Worm (Caenorhabditis elegans) whole organism, young adult: ENCODE results near the gene ZK287.1.
A peak's percentile ranks its signal among the peaks of the same experiment; 100 is the strongest.

Source experiments
- B0019.2 ChIP-seq: fragments of 200-800 bp; sonication (Bioruptor generic); conservative IDR thresholded peaks from 2 replicates; pipeline ENCODE4 v1.3.6; 2022; ENCODE audit warnings: missing genetic modification reagents, missing genetic modification characterization, missing compliant biosample characterization
- B0261.1 ChIP-seq: sonication (generic microtip); optimal IDR thresholded peaks from 2 replicates; lab custom pipeline; 2016; ENCODE audit warnings: mild to moderate bottlenecking, missing genetic modification characterization, moderate library complexity, missing compliant biosample characterization
- C06A6.2 ChIP-seq: fragments of 200-800 bp; sonication (Bioruptor generic); conservative IDR thresholded peaks from 2 replicates; pipeline ENCODE4 v1.3.6; 2022; ENCODE audit warnings: missing genetic modification characterization, missing compliant biosample characterization
- F39B2.1 ChIP-seq: fragments of 200-800 bp; sonication (Bioruptor generic); IDR thresholded peaks from 2 replicates; pipeline ENCODE4 v1.3.6; 2022; ENCODE audit warnings: missing genetic modification reagents, missing genetic modification characterization, missing compliant biosample characterization
- F49E8.2 ChIP-seq: sonication (generic microtip); optimal IDR thresholded peaks from 3 replicates; lab custom pipeline; 2017; ENCODE audit warnings: missing genetic modification characterization, mild to moderate bottlenecking, missing compliant biosample characterization, antibody characterized with exemption, moderate library complexity; ENCODE audit not compliant: insufficient read depth
- K12H6.12 ChIP-seq: fragments of 200-800 bp; sonication (Bioruptor generic); optimal IDR thresholded peaks from 2 replicates; lab custom pipeline; 2018; ENCODE audit warnings: mild to moderate bottlenecking, missing genetic modification characterization, missing compliant biosample characterization
- T07F8.4 ChIP-seq: sonication (generic microtip); optimal IDR thresholded peaks from 2 replicates; lab custom pipeline; 2016; ENCODE audit warnings: mild to moderate bottlenecking, missing genetic modification characterization, moderate library complexity, missing compliant biosample characterization
- Y53G8AR.9 ChIP-seq: fragments of 200-800 bp; sonication (Bioruptor generic); conservative IDR thresholded peaks from 2 replicates; pipeline ENCODE4 v1.3.6; 2022; ENCODE audit warnings: missing genetic modification reagents, missing genetic modification characterization, missing compliant biosample characterization
- aptf-2 ChIP-seq: fragments of 200-800 bp; sonication (Bioruptor generic); conservative IDR thresholded peaks from 2 replicates; pipeline ENCODE4 v1.3.6; 2022; ENCODE audit warnings: missing genetic modification reagents, missing genetic modification characterization, missing compliant biosample characterization
- attf-3 ChIP-seq: fragments of 200-800 bp; sonication (Bioruptor generic); conservative IDR thresholded peaks from 2 replicates; pipeline ENCODE4 v1.3.6; 2022; ENCODE audit warnings: missing genetic modification reagents, missing genetic modification characterization, missing compliant biosample characterization
- cebp-1 ChIP-seq, 2 experiments: fragments of 200-800 bp in 1 of 2; sonication (Bioruptor generic) in 1 of 2; sonication (generic microtip) in 1 of 2; IDR thresholded peaks in 1 of 2; optimal IDR thresholded peaks in 1 of 2; 2 replicates each; pipeline versions ENCODE4 v1.3.6 to Lab custom; 2017 to 2022; ENCODE audit warnings: missing compliant biosample characterization in 2 of 2, missing genetic modification characterization in 2 of 2, mild to moderate bottlenecking in 1 of 2, missing genetic modification reagents in 1 of 2, moderate library complexity in 1 of 2
- ceh-27 ChIP-seq: fragments of 200-800 bp; sonication (Bioruptor generic); optimal IDR thresholded peaks from 2 replicates; lab custom pipeline; 2018; ENCODE audit warnings: mild to moderate bottlenecking, missing genetic modification characterization, moderate library complexity, missing compliant biosample characterization
- ceh-40 ChIP-seq: fragments of 200-800 bp; sonication (Bioruptor generic); IDR thresholded peaks from 2 replicates; pipeline ENCODE4 v1.3.6; 2022; ENCODE audit warnings: missing genetic modification characterization, missing compliant biosample characterization
- dox-1 ChIP-seq: fragments of 200-800 bp; sonication (Bioruptor generic); IDR thresholded peaks from 2 replicates; pipeline ENCODE4 v1.3.6; 2022; ENCODE audit warnings: missing genetic modification reagents, missing genetic modification characterization, missing compliant biosample characterization
- egrh-3 ChIP-seq: fragments of 200-800 bp; sonication (Bioruptor generic); IDR thresholded peaks from 2 replicates; pipeline ENCODE4 v1.3.6; 2022; ENCODE audit warnings: missing genetic modification reagents, missing genetic modification characterization, missing compliant biosample characterization
- ekl-4 ChIP-seq: fragments of 200-800 bp; sonication (Bioruptor generic); IDR thresholded peaks from 2 replicates; pipeline ENCODE4 v1.3.6; 2022; ENCODE audit warnings: missing genetic modification reagents, missing genetic modification characterization, missing compliant biosample characterization
- gei-17 ChIP-seq: fragments of 200-800 bp; sonication (Bioruptor generic); optimal IDR thresholded peaks from 2 replicates; lab custom pipeline; 2018; ENCODE audit warnings: mild to moderate bottlenecking, missing genetic modification characterization, missing compliant biosample characterization
- hlh-12 ChIP-seq: sonication (generic microtip); optimal IDR thresholded peaks from 2 replicates; lab custom pipeline; 2016; ENCODE audit warnings: missing genetic modification characterization, missing compliant biosample characterization
- hmg-1.2 ChIP-seq: fragments of 200-800 bp; sonication (Bioruptor generic); IDR thresholded peaks from 2 replicates; pipeline ENCODE4 v1.3.6; 2022; ENCODE audit warnings: missing genetic modification reagents, missing genetic modification characterization, missing compliant biosample characterization
- lag-1 ChIP-seq: fragments of 200-800 bp; sonication (Bioruptor generic); IDR thresholded peaks from 2 replicates; pipeline ENCODE4 v1.3.6; 2022; ENCODE audit warnings: missing genetic modification reagents, missing genetic modification characterization, missing compliant biosample characterization
- let-526 ChIP-seq: fragments of 200-800 bp; sonication (Bioruptor generic); IDR thresholded peaks from 2 replicates; pipeline ENCODE4 v1.3.6; 2022; ENCODE audit warnings: missing genetic modification reagents, missing genetic modification characterization, missing compliant biosample characterization
- lin-26 ChIP-seq: fragments of 200-800 bp; sonication (Bioruptor generic); IDR thresholded peaks from 2 replicates; pipeline ENCODE4 v1.3.6; 2022; ENCODE audit warnings: missing genetic modification reagents, missing genetic modification characterization, missing compliant biosample characterization
- lin-40 ChIP-seq: sonication (generic microtip); optimal IDR thresholded peaks from 2 replicates; lab custom pipeline; 2016; ENCODE audit warnings: missing genetic modification characterization, mild to moderate bottlenecking, missing compliant biosample characterization, missing genotype, missing genetic modification reagents
- lir-1 ChIP-seq: fragments of 200-800 bp; sonication (Bioruptor generic); conservative IDR thresholded peaks from 2 replicates; pipeline ENCODE4 v1.3.6; 2022; ENCODE audit warnings: missing genetic modification reagents, missing genetic modification characterization, missing compliant biosample characterization
- lsy-27 ChIP-seq: sonication (generic microtip); optimal IDR thresholded peaks from 2 replicates; lab custom pipeline; 2017; ENCODE audit warnings: missing genetic modification characterization, mild to moderate bottlenecking, missing compliant biosample characterization, antibody characterized with exemption, missing genotype, borderline replicate concordance; ENCODE audit not compliant: insufficient read depth
- nhr-80 ChIP-seq: sonication (generic microtip); optimal IDR thresholded peaks from 2 replicates; lab custom pipeline; 2016; ENCODE audit warnings: missing genetic modification characterization, missing compliant biosample characterization
- pha-4 ChIP-seq: fragments of 150-350 bp; sonication (generic microtip); optimal IDR thresholded peaks from 2 replicates; lab custom pipeline; 2014; ENCODE audit warnings: missing biosample characterization, missing genetic modification reagents, missing genetic modification characterization
- repo-1 ChIP-seq: sonication (generic microtip); optimal IDR thresholded peaks from 2 replicates; lab custom pipeline; 2017; ENCODE audit warnings: mild to moderate bottlenecking, missing genetic modification characterization, missing compliant biosample characterization
- rpc-1 ChIP-seq, 2 experiments: fragments of 150-350 bp in 1 of 2; sonication (generic microtip) in 1 of 2; optimal IDR thresholded peaks; 2 replicates each; lab custom pipeline; 2014 to 2018; ENCODE audit warnings: missing biosample characterization in 1 of 2, missing genetic modification characterization in 1 of 2, missing genetic modification reagents in 1 of 2, missing genotype in 1 of 2
- sdz-38 ChIP-seq: sonication (generic microtip); optimal IDR thresholded peaks from 2 replicates; lab custom pipeline; 2016; ENCODE audit warnings: missing genotype, missing genetic modification characterization, missing compliant biosample characterization
- snpc-3.4 ChIP-seq: sonication (generic microtip); optimal IDR thresholded peaks from 2 replicates; lab custom pipeline; 2017; ENCODE audit warnings: missing genetic modification characterization, mild to moderate bottlenecking, missing compliant biosample characterization, antibody characterized with exemption, moderate library complexity, missing genotype, missing genetic modification reagents
- somi-1 ChIP-seq: fragments of 200-800 bp; sonication (Bioruptor generic); optimal IDR thresholded peaks from 2 replicates; lab custom pipeline; 2018; ENCODE audit warnings: mild to moderate bottlenecking, missing genetic modification characterization, missing compliant biosample characterization
- zim-3 ChIP-seq: sonication (generic microtip); optimal IDR thresholded peaks from 2 replicates; lab custom pipeline; 2017; ENCODE audit warnings: mild to moderate bottlenecking, missing genetic modification characterization, moderate library complexity, missing compliant biosample characterization

ZK287.1 gene

DNA sequence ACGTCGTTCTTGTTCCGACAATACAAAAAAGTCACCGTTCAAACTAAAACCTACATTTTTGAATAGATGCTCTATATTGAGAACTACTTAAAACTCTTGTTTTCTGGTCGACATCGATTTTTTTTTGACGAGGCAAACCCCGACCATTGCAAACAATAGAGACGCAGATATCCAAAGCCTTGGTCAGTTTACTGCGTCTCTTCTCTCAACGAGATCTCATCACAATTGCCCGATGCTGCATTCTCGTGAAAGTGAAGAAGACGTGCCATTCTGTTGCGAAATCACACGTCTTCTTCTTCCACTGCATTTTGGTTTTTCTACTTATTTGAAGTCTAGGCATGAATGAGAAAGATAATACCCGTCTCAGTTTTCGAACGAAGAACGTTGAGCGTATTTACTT is 37.9 kb downstream of the ZK287.1 start:
- TF ChIP-seq ceh-27 (GFP tag; lab: Kevin White, UChicago) (peak; percentile 74), hlh-12 (tag; lab: Kevin White, UChicago) (no peak), B0019.2 (GFP tag; lab: Robert Waterston, UW) (no peak), F49E8.2 (no peak), somi-1 (GFP tag; lab: Kevin White, UChicago) (no peak), attf-3 (GFP tag; lab: Robert Waterston, UW) (no peak), cebp-1 (GFP tag; IDR thresholded peaks at IDR 0.05; lab: Robert Waterston, UW) (peak; percentile 78; the same call in 1 of the 2 replicates), cebp-1 (tag; optimal IDR thresholded peaks at IDR 0.05; lab: Kevin White, UChicago) (peak; percentile 96), K12H6.12 (peak; percentile 47), let-526 (GFP tag; lab: Robert Waterston, UW) (no peak), hmg-1.2 (GFP tag; lab: Robert Waterston, UW) (peak; percentile 63; the same call in 1 of the 2 replicates), lir-1 (GFP tag; lab: Robert Waterston, UW) (no peak), dox-1 (GFP tag; lab: Robert Waterston, UW) (no peak), egrh-3 (GFP tag; lab: Robert Waterston, UW) (no peak), lag-1 (no peak)

DNA sequence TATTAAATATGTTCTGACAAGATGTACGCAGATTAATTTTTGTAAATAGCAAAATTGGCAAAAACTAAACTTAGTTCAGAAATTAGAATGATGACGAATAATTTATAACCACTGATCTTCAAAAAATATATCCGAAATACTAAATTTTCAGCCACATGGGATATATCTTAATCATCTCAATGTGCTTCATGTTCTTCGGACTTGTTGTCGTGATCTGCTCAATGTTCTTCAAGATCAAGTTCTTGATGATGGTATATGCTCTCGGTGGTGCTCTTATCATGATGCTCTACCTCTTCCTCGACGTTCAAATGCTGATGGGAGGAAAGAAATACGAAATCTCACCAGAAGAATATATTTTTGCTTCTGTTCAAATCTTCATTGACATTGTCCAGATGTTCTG is 40.1 kb downstream of the ZK287.1 start:
- TF ChIP-seq C06A6.2 (GFP tag; lab: Robert Waterston, UW) (no peak), ceh-27 (GFP tag; lab: Kevin White, UChicago) (no peak), pha-4 (no peak)

DNA sequence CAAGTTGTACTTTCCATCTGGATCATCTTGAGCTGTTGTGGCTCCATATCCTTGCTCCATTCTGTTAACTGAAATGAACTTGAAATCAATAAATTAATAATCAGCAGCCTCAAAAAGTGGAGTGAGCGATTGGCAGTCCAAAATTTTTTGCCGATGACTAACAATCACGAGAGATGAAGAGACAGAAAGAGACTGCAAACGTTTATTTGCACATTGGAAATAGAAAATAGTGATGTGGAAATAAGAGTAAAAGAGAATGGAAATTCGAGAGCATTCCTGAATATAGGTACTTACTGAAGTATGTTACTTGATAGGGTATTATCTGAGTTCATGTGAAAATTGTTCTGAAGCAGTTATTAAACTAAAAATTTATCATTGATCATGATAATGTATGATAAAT is 43.3 kb downstream of the ZK287.1 start, which contains the start of gene tag-120:
Gene tag-120, minus strand, starts transcription at position 68 of the 400 bp plus-strand sequence.
- TF ChIP-seq B0261.1 (tag; lab: Kevin White, UChicago) (no peak), nhr-80 (tag; lab: Kevin White, UChicago) (peak; percentile 49)

DNA sequence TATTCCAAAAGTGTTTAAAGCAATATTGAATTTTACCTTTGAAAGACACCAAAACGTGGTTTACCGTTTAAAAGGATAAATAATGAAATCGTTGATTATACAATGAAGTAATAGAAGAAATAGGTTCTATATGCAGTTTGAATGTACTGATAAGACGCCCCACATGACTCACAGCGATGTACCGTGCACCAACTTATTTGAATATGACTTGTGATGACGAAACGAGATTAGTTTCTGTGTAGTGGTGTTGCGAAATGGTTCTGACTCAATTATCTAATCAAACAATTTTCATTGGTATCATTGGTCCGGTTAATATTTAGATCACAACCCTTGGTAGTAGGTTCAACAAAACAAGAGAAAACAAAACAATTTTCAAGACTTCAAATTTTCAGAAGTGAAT is 44.7 kb downstream of the ZK287.1 start:
- TF ChIP-seq ceh-27 (GFP tag; lab: Kevin White, UChicago), result no peak
- TF ChIP-seq cebp-1 (GFP tag; IDR thresholded peaks at IDR 0.05; lab: Robert Waterston, UW), result peak; percentile 83
- no peak for TF ChIP-seq cebp-1 (tag; optimal IDR thresholded peaks at IDR 0.05; lab: Kevin White, UChicago)
- TF ChIP-seq T07F8.4 (tag; lab: Kevin White, UChicago), result no peak
- TF ChIP-seq pha-4, result no peak
- TF ChIP-seq repo-1 (tag; lab: Kevin White, UChicago), result no peak
- peak; percentile 45 for TF ChIP-seq nhr-80 (tag; lab: Kevin White, UChicago)

DNA sequence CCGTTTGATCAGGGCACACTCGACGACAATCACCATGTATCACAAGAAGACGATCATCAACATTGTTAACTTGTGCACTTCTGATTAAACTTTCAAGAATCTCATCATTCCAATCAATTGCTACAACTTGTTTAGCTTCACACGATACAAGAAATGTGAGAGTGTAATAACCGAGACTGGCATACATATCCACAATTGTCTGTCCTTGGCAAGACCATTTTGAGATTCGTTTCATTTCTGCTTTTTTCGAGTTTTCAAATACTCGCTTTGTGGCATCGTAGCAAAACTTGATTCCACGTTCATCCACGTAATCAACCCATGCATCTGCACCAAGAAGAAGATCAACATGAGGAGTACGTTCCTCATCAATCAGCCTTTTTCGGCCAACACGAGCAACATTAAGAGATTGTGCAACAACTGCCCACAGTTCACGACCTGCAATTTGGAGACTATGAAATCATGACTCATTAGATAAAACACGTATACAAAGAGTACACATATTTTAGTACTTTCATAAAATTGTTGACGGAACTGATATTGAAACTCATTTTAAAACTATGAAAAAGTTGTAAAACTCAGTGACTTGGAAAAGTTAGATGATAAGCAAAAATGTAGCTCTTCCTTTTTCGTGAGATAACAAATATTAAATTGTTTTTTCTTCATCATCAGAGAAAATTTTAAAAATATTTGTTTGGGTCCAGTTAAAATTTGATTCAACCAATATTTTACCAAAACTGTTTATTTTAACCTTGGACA is 46.1 kb downstream of the ZK287.1 start:
- TF ChIP-seq lin-26 (GFP tag; lab: Robert Waterston, UW) (no peak), ekl-4 (GFP tag; lab: Robert Waterston, UW) (no peak), ceh-40 (GFP tag; lab: Robert Waterston, UW) (no peak), F39B2.1 (no peak), snpc-3.4 (tag; lab: Kevin White, UChicago) (no peak), C06A6.2 (GFP tag; lab: Robert Waterston, UW) (no peak), sdz-38 (tag; lab: Kevin White, UChicago) (no peak), rpc-1 (optimal IDR thresholded peaks at IDR 0.05; lab: Kevin White, UChicago) (no peak), rpc-1 (tag; optimal IDR thresholded peaks at IDR 0.05; lab: Kevin White, UChicago) (no peak), lsy-27 (tag; lab: Kevin White, UChicago) (no peak), gei-17 (GFP tag; lab: Kevin White, UChicago) (no peak), lin-40 (tag; lab: Kevin White, UChicago) (no peak), Y53G8AR.9 (no peak), aptf-2 (GFP tag; lab: Robert Waterston, UW) (no peak), zim-3 (tag; lab: Kevin White, UChicago) (no peak)
- TF ChIP-seq, all 124 proteins: peak for 0
